Fruit fly (Drosophila melanogaster) whole organism, embryonic: ENCODE results near the gene CG32075.

Experiments used
- Atf-2 ChIP-seq: fragments of 200-800 bp; sonication (Bioruptor generic); optimal IDR thresholded peaks from 2 replicates; lab custom pipeline; 2016; ENCODE audit warnings: missing biosample characterization, missing genetic modification characterization
- Awh ChIP-seq: fragments of 200-800 bp; sonication (Bioruptor generic); IDR thresholded peaks from 2 replicates; pipeline ENCODE4, ENCODE4 v1.3.6; 2022; ENCODE audit warnings: missing biosample characterization, missing genetic modification characterization
- Bdp1 ChIP-seq: fragments of 200-800 bp; sonication (Bioruptor generic); optimal IDR thresholded peaks from 3 replicates; lab custom pipeline; 2016; ENCODE audit warnings: missing biosample characterization, missing genetic modification characterization
- Bgb ChIP-seq: fragments of 200-800 bp; sonication (Bioruptor generic); IDR thresholded peaks from 2 replicates; pipeline ENCODE4 v1.3.6; 2022; ENCODE audit warnings: missing biosample characterization, missing genetic modification characterization; ENCODE audit not compliant: partially characterized antibody
- CG10321 ChIP-seq: fragments of 200-800 bp; sonication (Bioruptor generic); IDR thresholded peaks from 2 replicates; pipeline ENCODE4 v1.3.6; 2022; ENCODE audit warnings: missing biosample characterization, missing genetic modification characterization
- CG11456 ChIP-seq: fragments of 200-800 bp; sonication (Bioruptor generic); IDR thresholded peaks from 3 replicates; pipeline ENCODE4 v1.3.6; 2022; ENCODE audit warnings: missing biosample characterization, missing genetic modification characterization
- CG11504 ChIP-seq: fragments of 200-800 bp; sonication (Bioruptor generic); optimal IDR thresholded peaks from 3 replicates; lab custom pipeline; 2019; ENCODE audit warnings: missing biosample characterization, mild to moderate bottlenecking, missing genetic modification characterization, moderate library complexity
- CG11695 ChIP-seq: fragments of 200-800 bp; sonication (Bioruptor generic); IDR thresholded peaks from 3 replicates; pipeline ENCODE4 v1.3.6; 2022; ENCODE audit warnings: missing biosample characterization, missing genetic modification characterization
- CG11696 ChIP-seq: fragments of 200-800 bp; sonication (Bioruptor generic); IDR thresholded peaks from 2 replicates; pipeline ENCODE4 v1.3.6; 2022; ENCODE audit warnings: missing biosample characterization, missing genetic modification characterization
- CG13424 ChIP-seq: fragments of 200-800 bp; sonication (Bioruptor generic); optimal IDR thresholded peaks from 2 replicates; lab custom pipeline; 2019; ENCODE audit warnings: missing biosample characterization, mild to moderate bottlenecking, missing genetic modification characterization, moderate library complexity
- CG14050 ChIP-seq: fragments of 200-800 bp; sonication (Bioruptor generic); IDR thresholded peaks from 3 replicates; pipeline ENCODE4 v1.3.6; 2022; ENCODE audit warnings: missing biosample characterization, missing genetic modification characterization
- CG14860 ChIP-seq: fragments of 200-800 bp; sonication (Bioruptor generic); IDR thresholded peaks from 3 replicates; pipeline ENCODE4 v1.3.6; 2022; ENCODE audit warnings: missing biosample characterization, missing genetic modification characterization; ENCODE audit not compliant: partially characterized antibody
- CG1529 ChIP-seq: fragments of 200-800 bp; sonication (Bioruptor generic); optimal IDR thresholded peaks from 3 replicates; lab custom pipeline; 2018; ENCODE audit warnings: missing biosample characterization, missing genetic modification characterization
- CG16779 ChIP-seq: fragments of 200-800 bp; sonication (Bioruptor generic); IDR thresholded peaks from 2 replicates; pipeline ENCODE4 v1.3.6; 2022; ENCODE audit warnings: missing biosample characterization, missing genetic modification characterization
- CG17829 ChIP-seq: fragments of 200-800 bp; optimal IDR thresholded peaks from 2 replicates; lab custom pipeline; 2019; ENCODE audit warnings: missing biosample characterization, mild to moderate bottlenecking, missing genetic modification characterization, moderate library complexity
- CG2712 ChIP-seq: fragments of 200-800 bp; optimal IDR thresholded peaks from 3 replicates; lab custom pipeline; 2019; ENCODE audit warnings: missing biosample characterization, mild to moderate bottlenecking, missing genetic modification characterization, moderate library complexity
- CG3847 ChIP-seq: fragments of 200-800 bp; sonication (Bioruptor generic); IDR thresholded peaks from 2 replicates; pipeline ENCODE4 v1.3.6; 2022; ENCODE audit warnings: missing biosample characterization, missing genetic modification characterization
- CG42726 ChIP-seq: fragments of 200-800 bp; sonication (Bioruptor generic); IDR thresholded peaks from 2 replicates; pipeline ENCODE4 v1.3.6; 2022; ENCODE audit warnings: missing biosample characterization, missing genetic modification characterization; ENCODE audit not compliant: partially characterized antibody
- CG6175 ChIP-seq: fragments of 200-800 bp; sonication (Bioruptor generic); IDR thresholded peaks from 3 replicates; pipeline ENCODE4 v1.3.6; 2022; ENCODE audit warnings: missing biosample characterization, missing genetic modification characterization
- CG6791 ChIP-seq: fragments of 200-800 bp; sonication (Bioruptor generic); IDR thresholded peaks from 3 replicates; pipeline ENCODE4 v1.3.6; 2022; ENCODE audit warnings: missing biosample characterization, missing genetic modification characterization; ENCODE audit not compliant: partially characterized antibody
- CG7372 ChIP-seq: fragments of 200-800 bp; sonication (Bioruptor generic); IDR thresholded peaks from 2 replicates; pipeline ENCODE4 v1.3.6; 2022; ENCODE audit warnings: missing biosample characterization, missing genetic modification characterization
- CG8089 ChIP-seq: fragments of 200-800 bp; sonication (Bioruptor generic); optimal IDR thresholded peaks from 3 replicates; lab custom pipeline; 2016; ENCODE audit warnings: missing biosample characterization, missing genetic modification characterization
- CTCF ChIP-seq: fragments of 200-800 bp; sonication (Bioruptor generic); optimal IDR thresholded peaks from 2 replicates; lab custom pipeline; 2017; ENCODE audit warnings: missing biosample characterization, mild to moderate bottlenecking, missing genetic modification characterization, moderate library complexity
- Deaf1 ChIP-seq: fragments of 200-800 bp; optimal IDR thresholded peaks from 3 replicates; lab custom pipeline; 2019; ENCODE audit warnings: missing biosample characterization, mild to moderate bottlenecking, missing genetic modification characterization, moderate library complexity
- Dip2 ChIP-seq: fragments of 200-800 bp; sonication (Bioruptor generic); IDR thresholded peaks from 2 replicates; pipeline ENCODE4 v1.3.6; 2022; ENCODE audit warnings: missing biosample characterization, missing genetic modification characterization
- Dll ChIP-seq: fragments of 200-800 bp; sonication (Bioruptor generic); IDR thresholded peaks from 4 replicates; pipeline ENCODE4 v1.3.6; 2022; ENCODE audit warnings: missing biosample characterization, missing genetic modification characterization; ENCODE audit not compliant: partially characterized antibody
- Hmx ChIP-seq: fragments of 200-800 bp; sonication (Bioruptor generic); optimal IDR thresholded peaks from 2 replicates; lab custom pipeline; 2016; ENCODE audit warnings: missing biosample characterization, missing genetic modification characterization
- Lim3 ChIP-seq: fragments of 200-800 bp; sonication (Bioruptor generic); IDR thresholded peaks from 2 replicates; pipeline ENCODE4 v1.3.6; 2022; ENCODE audit warnings: missing biosample characterization, missing genetic modification characterization
- Med ChIP-seq: fragments of 200-800 bp; sonication (Bioruptor generic); peaks from one replicate; lab custom pipeline; 2016; ENCODE audit warnings: missing biosample characterization, missing genetic modification characterization, mild to moderate bottlenecking, inconsistent platforms, moderate library complexity
- NfI ChIP-seq: fragments of 200-800 bp; sonication (Bioruptor generic); optimal IDR thresholded peaks from 3 replicates; lab custom pipeline; 2018; ENCODE audit warnings: missing biosample characterization, mild to moderate bottlenecking, missing genetic modification characterization, moderate library complexity
- Opbp ChIP-seq: fragments of 200-800 bp; sonication (Bioruptor generic); IDR thresholded peaks from 3 replicates; pipeline ENCODE4 v1.3.6; 2022; ENCODE audit warnings: missing biosample characterization, missing genetic modification characterization; ENCODE audit not compliant: partially characterized antibody
- Sin3A ChIP-seq: fragments of >200 bp; optimal IDR thresholded peaks from 2 replicates; lab custom pipeline; 2018
- Xrp1 ChIP-seq: fragments of 200-800 bp; sonication (Bioruptor generic); IDR thresholded peaks from 2 replicates; pipeline ENCODE4 v1.3.6; 2022; ENCODE audit warnings: missing biosample characterization, missing genetic modification characterization
- al ChIP-seq: fragments of 200-800 bp; sonication (Bioruptor generic); IDR thresholded peaks from 2 replicates; pipeline ENCODE4 v1.3.6; 2022; ENCODE audit warnings: missing biosample characterization, missing genetic modification characterization
- aop ChIP-seq: fragments of 200-800 bp; sonication (Bioruptor generic); IDR thresholded peaks from 2 replicates; pipeline ENCODE4 v1.3.6; 2022; ENCODE audit warnings: missing biosample characterization, missing genetic modification characterization
- ara ChIP-seq: fragments of 200-800 bp; sonication (Bioruptor generic); IDR thresholded peaks from 2 replicates; pipeline ENCODE4 v1.3.6; 2022; ENCODE audit warnings: missing biosample characterization, missing genetic modification characterization
- bbx ChIP-seq: fragments of 200-800 bp; sonication (Bioruptor generic); IDR thresholded peaks from 2 replicates; pipeline ENCODE4 v1.3.6; 2022; ENCODE audit warnings: missing biosample characterization, missing genetic modification characterization; ENCODE audit not compliant: partially characterized antibody
- chinmo ChIP-seq: fragments of 200-800 bp; sonication (Bioruptor generic); IDR thresholded peaks from 4 replicates; pipeline ENCODE4 v1.3.6; 2022; ENCODE audit warnings: missing biosample characterization, missing genetic modification characterization; ENCODE audit not compliant: partially characterized antibody
- crol ChIP-seq: fragments of 200-800 bp; sonication (Bioruptor generic); IDR thresholded peaks from 2 replicates; pipeline ENCODE4 v1.3.6; 2022; ENCODE audit warnings: missing biosample characterization, missing genetic modification characterization
- disco-r ChIP-seq: fragments of 200-800 bp; sonication (Bioruptor generic); optimal IDR thresholded peaks from 2 replicates; lab custom pipeline; 2016; ENCODE audit warnings: missing biosample characterization, missing genetic modification characterization
- dmrt11E ChIP-seq: fragments of 200-800 bp; sonication (Bioruptor generic); optimal IDR thresholded peaks from 3 replicates; lab custom pipeline; 2018; ENCODE audit warnings: missing biosample characterization, mild to moderate bottlenecking, missing genetic modification characterization, moderate library complexity
- dysf ChIP-seq: fragments of 200-800 bp; sonication (Bioruptor generic); IDR thresholded peaks from 3 replicates; pipeline ENCODE4 v1.3.6; 2022; ENCODE audit warnings: missing biosample characterization, missing genetic modification characterization
- ftz-f1 ChIP-seq: fragments of 200-800 bp; sonication (Bioruptor generic); optimal IDR thresholded peaks from 2 replicates; lab custom pipeline; 2016; ENCODE audit warnings: missing biosample characterization, missing genetic modification characterization
- kah ChIP-seq: fragments of 200-800 bp; sonication (Bioruptor generic); optimal IDR thresholded peaks from 2 replicates; lab custom pipeline; 2018; ENCODE audit warnings: missing biosample characterization, mild to moderate bottlenecking, missing genetic modification characterization
- nerfin-1 ChIP-seq: fragments of 200-800 bp; sonication (Bioruptor generic); optimal IDR thresholded peaks from 3 replicates; lab custom pipeline; 2019; ENCODE audit warnings: missing biosample characterization, mild to moderate bottlenecking, missing genetic modification characterization, moderate library complexity
- pzg ChIP-seq: fragments of 200-800 bp; sonication (Bioruptor generic); optimal IDR thresholded peaks from 3 replicates; lab custom pipeline; 2018; ENCODE audit warnings: missing biosample characterization, mild to moderate bottlenecking, missing genetic modification characterization, moderate library complexity
- sr ChIP-seq: fragments of 200-800 bp; sonication (Bioruptor generic); IDR thresholded peaks from 3 replicates; pipeline ENCODE4 v1.3.6; 2022; ENCODE audit warnings: missing biosample characterization, missing genetic modification characterization
- vnd ChIP-seq: fragments of 200-800 bp; sonication (Bioruptor generic); IDR thresholded peaks from 3 replicates; pipeline ENCODE4 v1.3.6; 2022; ENCODE audit warnings: missing biosample characterization, missing genetic modification characterization; ENCODE audit not compliant: partially characterized antibody

CG32075 gene

DNA sequence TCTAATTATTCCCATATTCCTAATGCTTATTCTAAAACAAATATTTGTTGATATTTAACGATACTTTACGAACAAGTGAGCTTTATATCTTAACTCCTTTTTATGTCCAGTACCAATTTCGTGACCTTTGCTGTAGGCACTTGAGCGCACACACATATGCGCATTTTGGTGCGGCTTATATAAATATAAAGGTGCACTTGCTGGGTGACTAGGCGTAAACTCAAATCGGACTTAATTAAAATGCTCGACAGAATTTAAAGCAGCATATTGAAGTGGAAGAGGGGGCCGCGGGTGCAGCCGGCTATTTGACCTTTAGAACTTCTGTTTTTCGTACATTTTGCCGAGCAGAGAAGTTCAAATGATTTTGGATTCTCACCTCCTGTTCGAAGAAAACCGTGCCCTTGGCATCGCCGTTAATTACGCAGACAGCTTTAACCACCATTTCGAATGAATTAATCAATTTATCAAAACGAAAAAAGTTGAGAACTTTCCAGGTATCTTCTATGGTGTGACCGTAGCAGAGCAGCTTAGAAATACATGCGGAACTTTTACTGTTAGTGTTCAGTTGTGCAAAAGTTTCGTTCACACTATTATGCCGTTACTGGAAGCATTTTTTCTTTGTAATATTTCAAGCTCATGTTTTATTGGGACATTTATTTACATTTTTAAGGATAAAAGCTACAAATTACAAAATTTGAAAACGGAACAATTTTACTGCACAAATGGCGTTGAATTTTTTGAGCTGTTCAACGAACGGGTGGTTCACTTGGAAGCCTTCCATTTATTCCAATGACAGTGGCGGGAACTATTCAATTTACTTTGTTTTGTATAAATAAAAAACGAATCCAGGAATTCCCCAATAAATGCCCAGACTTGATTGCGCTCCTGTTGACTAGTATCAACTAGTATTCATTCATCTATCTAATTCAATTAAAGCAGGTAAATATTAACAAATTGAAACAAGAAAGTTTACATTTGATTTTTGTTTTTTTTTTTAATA, 48.8 kb upstream of the CG32075 start, which contains the start of gene Sod1 (continued):
- TF ChIP-seq Lim3 (no peak), Dll (GFP tag; lab: Robert Waterston, UW) (no peak), CG13424 (tag; lab: Kevin White, UChicago) (no peak), Hmx (GFP tag; lab: Kevin White, UChicago) (no peak), bbx (GFP tag; lab: Robert Waterston, UW) (no peak), ara (GFP tag; lab: Robert Waterston, UW) (no peak), nerfin-1 (tag; lab: Kevin White, UChicago) (no peak), CG14050 (no peak), CTCF (GFP tag; lab: Kevin White, UChicago) (peak; percentile 10), Xrp1 (peak; percentile 22; the same call in 1 of the 2 replicates), CG17829 (tag; lab: Kevin White, UChicago) (no peak), CG7372 (GFP tag; lab: Robert Waterston, UW) (no peak), CG2712 (tag; lab: Kevin White, UChicago) (no peak), CG3847 (GFP tag; lab: Robert Waterston, UW) (no peak), al (GFP tag; lab: Robert Waterston, UW) (no peak), vnd (GFP tag; lab: Robert Waterston, UW) (0 out of 3 replicates have a peak, but pooled peaks have one; percentile 12), CG11456 (GFP tag; lab: Robert Waterston, UW) (no peak), Opbp (GFP tag; lab: Robert Waterston, UW) (no peak), CG11695 (no peak), CG1529 (GFP tag; lab: Kevin White, UChicago) (no peak), pzg (GFP tag; lab: Kevin White, UChicago) (peak; percentile 76), disco-r (GFP tag; lab: Kevin White, UChicago) (no peak), kah (GFP tag; lab: Kevin White, UChicago) (no peak), CG11504 (tag; lab: Kevin White, UChicago) (no peak), Atf-2 (no peak), Awh (GFP tag; lab: Robert Waterston, UW) (no peak), chinmo (GFP tag; lab: Robert Waterston, UW) (peak; percentile 71; the same call in 1 of the 4 replicates), CG14860 (GFP tag; lab: Robert Waterston, UW) (no peak), Sin3A (lab: Kevin White, UChicago) (peak; percentile 27), Bdp1 (GFP tag; lab: Kevin White, UChicago) (no peak), NfI (no peak)

DNA sequence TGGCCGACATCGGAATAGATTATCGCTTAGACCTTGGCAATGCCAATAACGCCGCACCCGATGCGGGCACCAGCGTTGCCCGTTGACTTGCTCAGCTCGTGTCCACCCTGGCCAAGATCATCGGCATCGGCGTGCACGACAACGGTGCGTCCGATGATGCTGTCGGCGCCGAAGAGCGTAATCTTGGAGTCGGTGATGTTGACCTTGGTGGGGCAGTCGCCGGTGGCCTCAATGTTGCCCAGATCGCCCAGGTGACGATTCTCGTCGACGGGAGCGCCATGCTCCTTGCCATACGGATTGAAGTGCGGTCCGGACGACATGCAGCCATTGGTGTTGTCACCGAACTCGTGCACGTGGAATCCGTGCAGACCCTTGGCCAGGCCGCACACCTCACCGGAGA, 47.7 kb upstream of the CG32075 start:
- TF ChIP-seq CG10321 (GFP tag; lab: Robert Waterston, UW) (0 out of 2 replicates have a peak, but pooled peaks have one; percentile 43), crol (peak; percentile 38; the same call in 1 of the 2 replicates), dysf (GFP tag; lab: Robert Waterston, UW) (0 out of 3 replicates have a peak, but pooled peaks have one; percentile 28), Dip2 (GFP tag; lab: Robert Waterston, UW) (no peak), CG11696 (GFP tag; lab: Robert Waterston, UW) (0 out of 2 replicates have a peak, but pooled peaks have one; percentile 16), CG42726 (GFP tag; lab: Robert Waterston, UW) (0 out of 2 replicates have a peak, but pooled peaks have one; percentile 10), sr (GFP tag; lab: Robert Waterston, UW) (no peak), CG16779 (GFP tag; lab: Robert Waterston, UW) (0 out of 2 replicates have a peak, but pooled peaks have one; percentile 52), CG6175 (GFP tag; lab: Robert Waterston, UW) (0 out of 3 replicates have a peak, but pooled peaks have one; percentile 28), dmrt11E (tag; lab: Kevin White, UChicago) (no peak), Opbp (GFP tag; lab: Robert Waterston, UW) (0 out of 3 replicates have a peak, but pooled peaks have one; percentile 15), CG8089 (GFP tag; lab: Kevin White, UChicago) (no peak), ftz-f1 (GFP tag; lab: Kevin White, UChicago) (peak; percentile 57), aop (0 out of 2 replicates have a peak, but pooled peaks have one; percentile 25), Bgb (GFP tag; lab: Robert Waterston, UW) (0 out of 2 replicates have a peak, but pooled peaks have one; percentile 18), Deaf1 (tag; lab: Kevin White, UChicago) (peak; percentile 8), Med (GFP tag; lab: Kevin White, UChicago) (peak; percentile 59), CG6791 (GFP tag; lab: Robert Waterston, UW) (no peak)
